Worm (Caenorhabditis elegans) whole organism, L2 larva: Measurements from ENCODE around the gene F57C2.5.

ENCODE experiments used
- F13H6.1 ChIP-seq: sonication (generic microtip); optimal IDR thresholded peaks from 2 replicates; lab custom pipeline; 2016; ENCODE audit warnings: missing genetic modification characterization, missing compliant biosample characterization
- ceh-82 ChIP-seq: fragments of 150-350 bp; optimal IDR thresholded peaks from 2 replicates; lab custom pipeline; 2014; ENCODE audit warnings: missing biosample characterization, missing genetic modification characterization
- mab-5 ChIP-seq: fragments of 150-350 bp; optimal IDR thresholded peaks from 2 replicates; lab custom pipeline; 2014; ENCODE audit warnings: missing biosample characterization, missing genetic modification characterization
- nhr-12 ChIP-seq: fragments of 150-350 bp; optimal IDR thresholded peaks from 2 replicates; lab custom pipeline; 2014; ENCODE audit warnings: missing biosample characterization, missing genetic modification characterization
- nhr-23 ChIP-seq: fragments of 150-350 bp; optimal IDR thresholded peaks from 2 replicates; lab custom pipeline; 2014; ENCODE audit warnings: missing biosample characterization, missing genetic modification reagents, missing genetic modification characterization
- sma-3 ChIP-seq: sonication (generic microtip); optimal IDR thresholded peaks from 2 replicates; lab custom pipeline; 2016; ENCODE audit warnings: missing genetic modification reagents, missing genetic modification characterization, missing compliant biosample characterization
- snpc-4 ChIP-seq: fragments of 150-350 bp; optimal IDR thresholded peaks from 2 replicates; lab custom pipeline; 2014; ENCODE audit warnings: missing biosample characterization, missing genetic modification characterization
- zag-1 ChIP-seq: fragments of 150-350 bp; optimal IDR thresholded peaks from 2 replicates; lab custom pipeline; 2014; ENCODE audit warnings: missing biosample characterization, missing genetic modification characterization
- ztf-11 ChIP-seq: sonication (generic microtip); optimal IDR thresholded peaks from 2 replicates; lab custom pipeline; 2017; ENCODE audit warnings: missing biosample characterization, missing genetic modification characterization

DNA sequence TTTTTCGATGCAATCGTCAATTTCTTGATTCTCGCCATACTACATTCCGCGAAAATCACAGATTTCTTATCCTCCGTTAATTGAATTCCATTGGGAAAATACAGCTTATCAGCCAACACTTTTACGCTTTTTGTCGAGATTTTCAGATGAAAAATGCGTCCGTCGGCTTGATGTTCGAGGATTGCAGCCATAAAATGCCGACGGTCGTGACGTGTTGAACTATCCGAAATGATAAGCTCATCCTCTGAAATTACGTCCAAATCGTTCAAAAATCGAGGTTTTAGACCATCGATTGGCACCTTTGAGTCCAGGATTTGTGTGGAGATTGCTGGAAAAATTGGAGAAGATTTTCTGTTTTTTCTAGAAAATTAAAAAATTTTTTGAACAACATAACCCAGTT lies 935 bp downstream of the F57C2.5 start:
- TF ChIP-seq nhr-12 (tag; lab: Kevin White, UChicago) (no peak), ceh-82 (tag; lab: Kevin White, UChicago) (no peak), F13H6.1 (tag; lab: Kevin White, UChicago) (no peak), snpc-4 (tag; lab: Kevin White, UChicago) (no peak), zag-1 (no peak), mab-5 (tag; lab: Kevin White, UChicago) (no peak), ztf-11 (tag; lab: Kevin White, UChicago) (no peak), sma-3 (GFP tag; lab: Kevin White, UChicago) (no peak), nhr-23 (no peak)
